Fruit fly (Drosophila melanogaster) whole organism, embryonic: ENCODE measurements around the gene rdo.

Experiments used
- CG11093 ChIP-seq: fragments of 200-800 bp; sonication (Bioruptor generic); IDR thresholded peaks from 3 replicates; pipeline ENCODE4 v1.3.6; 2022; ENCODE audit warnings: missing biosample characterization, missing genetic modification characterization
- CG11723 ChIP-seq: fragments of 200-800 bp; sonication (Bioruptor generic); optimal IDR thresholded peaks from 2 replicates; lab custom pipeline; 2017; ENCODE audit warnings: missing biosample characterization, mild to moderate bottlenecking, missing genetic modification characterization
- CG14050 ChIP-seq: fragments of 200-800 bp; sonication (Bioruptor generic); IDR thresholded peaks from 3 replicates; pipeline ENCODE4 v1.3.6; 2022; ENCODE audit warnings: missing biosample characterization, missing genetic modification characterization
- CG14667 ChIP-seq: fragments of 200-800 bp; sonication (Bioruptor generic); IDR thresholded peaks from 2 replicates; pipeline ENCODE4 v1.3.6; 2022; ENCODE audit warnings: missing biosample characterization, missing genetic modification characterization
- CG14860 ChIP-seq: fragments of 200-800 bp; sonication (Bioruptor generic); IDR thresholded peaks from 3 replicates; pipeline ENCODE4 v1.3.6; 2022; ENCODE audit warnings: missing biosample characterization, missing genetic modification characterization; ENCODE audit not compliant: partially characterized antibody
- CG15696 ChIP-seq: fragments of 200-800 bp; sonication (Bioruptor generic); optimal IDR thresholded peaks from 2 replicates; lab custom pipeline; 2019; ENCODE audit warnings: missing biosample characterization, mild to moderate bottlenecking, missing genetic modification characterization, moderate library complexity
- CG3065 ChIP-seq: fragments of 200-800 bp; sonication (Bioruptor generic); optimal IDR thresholded peaks from 2 replicates; lab custom pipeline; 2016; ENCODE audit warnings: missing biosample characterization, missing genetic modification characterization
- CG3838 ChIP-seq: fragments of 200-800 bp; sonication (Bioruptor generic); optimal IDR thresholded peaks from 3 replicates; lab custom pipeline; 2016; ENCODE audit warnings: missing biosample characterization, missing genetic modification characterization
- CG4424 ChIP-seq: fragments of 200-800 bp; sonication (Bioruptor generic); optimal IDR thresholded peaks from 3 replicates; lab custom pipeline; 2016; ENCODE audit warnings: missing biosample characterization, missing genetic modification characterization
- CG5180 ChIP-seq: fragments of 200-800 bp; sonication (Bioruptor generic); optimal IDR thresholded peaks from 3 replicates; lab custom pipeline; 2017; ENCODE audit warnings: missing biosample characterization, missing genetic modification characterization, mild to moderate bottlenecking, moderate library complexity, missing genetic modification reagents
- CG6683 ChIP-seq: fragments of 200-800 bp; sonication (Bioruptor generic); optimal IDR thresholded peaks from 2 replicates; lab custom pipeline; 2017; ENCODE audit warnings: missing biosample characterization, mild to moderate bottlenecking, missing genetic modification characterization, missing genetic modification reagents
- CG8290 ChIP-seq, 3 experiments: fragments of 200-800 bp; sonication (Bioruptor generic); optimal IDR thresholded peaks; 2 replicates each; lab custom pipeline; 2016 to 2019; ENCODE audit warnings: missing biosample characterization in 3 of 3, missing genetic modification characterization in 3 of 3, mild to moderate bottlenecking in 2 of 3, moderate library complexity in 1 of 3
- CG9932 ChIP-seq: fragments of 200-800 bp; sonication (Bioruptor generic); IDR thresholded peaks from 2 replicates; pipeline ENCODE4 v1.3.6; 2022; ENCODE audit warnings: missing biosample characterization, missing genetic modification characterization
- CTCF ChIP-seq: fragments of 200-800 bp; sonication (Bioruptor generic); optimal IDR thresholded peaks from 2 replicates; lab custom pipeline; 2017; ENCODE audit warnings: missing biosample characterization, mild to moderate bottlenecking, missing genetic modification characterization, moderate library complexity
- Dp ChIP-seq: fragments of 200-800 bp; sonication (Bioruptor generic); optimal IDR thresholded peaks from 2 replicates; lab custom pipeline; 2018; ENCODE audit warnings: missing biosample characterization, mild to moderate bottlenecking, missing genetic modification characterization, moderate library complexity
- Drgx ChIP-seq: fragments of 200-800 bp; sonication (Bioruptor generic); IDR thresholded peaks from 2 replicates; pipeline ENCODE4 v1.3.6; 2022; ENCODE audit warnings: missing biosample characterization, missing genetic modification characterization
- Ets65A ChIP-seq: fragments of 200-800 bp; sonication (Bioruptor generic); peaks from one replicate; lab custom pipeline; 2016; ENCODE audit warnings: missing biosample characterization, missing genetic modification characterization
- Stat92E ChIP-seq, 3 experiments: fragments of >200 bp in 2 of 3; fragments of 200-800 bp in 1 of 3; sonication (Bioruptor generic) in 1 of 3; optimal IDR thresholded peaks; 2 replicates each; lab custom pipeline; 2017 to 2019; ENCODE audit warnings: missing biosample characterization in 3 of 3, missing genetic modification characterization in 3 of 3, mild to moderate bottlenecking in 1 of 3, moderate library complexity in 1 of 3
- ara ChIP-seq: fragments of 200-800 bp; sonication (Bioruptor generic); IDR thresholded peaks from 2 replicates; pipeline ENCODE4 v1.3.6; 2022; ENCODE audit warnings: missing biosample characterization, missing genetic modification characterization
- crp ChIP-seq, 2 experiments: fragments of 200-800 bp; sonication (Bioruptor generic); optimal IDR thresholded peaks; 2 replicates in 1 of 2; 3 replicates in 1 of 2; lab custom pipeline; 2017; ENCODE audit warnings: missing biosample characterization in 2 of 2, missing genetic modification characterization in 2 of 2, mild to moderate bottlenecking in 1 of 2, moderate library complexity in 1 of 2
- dmrt11E ChIP-seq: fragments of 200-800 bp; sonication (Bioruptor generic); optimal IDR thresholded peaks from 3 replicates; lab custom pipeline; 2018; ENCODE audit warnings: missing biosample characterization, mild to moderate bottlenecking, missing genetic modification characterization, moderate library complexity
- ewg ChIP-seq: fragments of 200-800 bp; sonication (Bioruptor generic); optimal IDR thresholded peaks from 3 replicates; lab custom pipeline; 2017; ENCODE audit warnings: mild to moderate bottlenecking, missing biosample characterization, missing genetic modification reagents, missing genetic modification characterization
- fd96Cb ChIP-seq: fragments of 200-800 bp; sonication (Bioruptor generic); optimal IDR thresholded peaks from 2 replicates; lab custom pipeline; 2018; ENCODE audit warnings: missing biosample characterization, mild to moderate bottlenecking, missing genetic modification characterization, moderate library complexity
- ftz-f1 ChIP-seq: fragments of 200-800 bp; sonication (Bioruptor generic); optimal IDR thresholded peaks from 2 replicates; lab custom pipeline; 2016; ENCODE audit warnings: missing biosample characterization, missing genetic modification characterization
- gem ChIP-seq: fragments of 200-800 bp; sonication (Bioruptor generic); optimal IDR thresholded peaks from 2 replicates; lab custom pipeline; 2019; ENCODE audit warnings: missing biosample characterization, mild to moderate bottlenecking, missing genetic modification characterization, moderate library complexity
- jumu ChIP-seq: fragments of 200-800 bp; sonication (Bioruptor generic); optimal IDR thresholded peaks from 3 replicates; lab custom pipeline; 2016; ENCODE audit warnings: missing biosample characterization, missing genetic modification characterization
- nmo ChIP-seq: fragments of 200-800 bp; sonication (Bioruptor generic); optimal IDR thresholded peaks from 2 replicates; lab custom pipeline; 2018; ENCODE audit warnings: missing biosample characterization, mild to moderate bottlenecking, missing genetic modification characterization, moderate library complexity
- pros ChIP-seq: fragments of 200-800 bp; sonication (Bioruptor generic); optimal IDR thresholded peaks from 3 replicates; lab custom pipeline; 2019; ENCODE audit warnings: missing biosample characterization, mild to moderate bottlenecking, missing genetic modification characterization, moderate library complexity
- schlank ChIP-seq: fragments of 200-800 bp; sonication (Bioruptor generic); optimal IDR thresholded peaks from 2 replicates; lab custom pipeline; 2018; ENCODE audit warnings: missing biosample characterization, mild to moderate bottlenecking, missing genetic modification characterization
- ttk ChIP-seq: fragments of 200-800 bp; sonication (Bioruptor generic); IDR thresholded peaks from 2 replicates; pipeline ENCODE4 v2.1.2; 2022; ENCODE audit warnings: missing biosample characterization, missing genetic modification characterization
- tup ChIP-seq: fragments of 200-800 bp; sonication (Bioruptor generic); optimal IDR thresholded peaks from 2 replicates; lab custom pipeline; 2016; ENCODE audit warnings: missing biosample characterization, mild to moderate bottlenecking, missing genetic modification characterization, moderate library complexity
- tx ChIP-seq: fragments of 200-800 bp; sonication (Bioruptor generic); optimal IDR thresholded peaks from 2 replicates; lab custom pipeline; 2016; ENCODE audit warnings: missing biosample characterization, missing genetic modification characterization

The rdo gene

dm6 chr2L:18008653-18009052, 3.5 kb upstream of the rdo start, which contains the start of gene CG31740:
TSS of gene CG31740 (plus strand) at chr2L:18008953.
- no peak for TF ChIP-seq tup (GFP tag; lab: Kevin White, UChicago)
- no peak for TF ChIP-seq fd96Cb (tag; lab: Kevin White, UChicago)
- no peak for TF ChIP-seq pros
- TF ChIP-seq tx (GFP tag; lab: Kevin White, UChicago) = no peak
- no peak for TF ChIP-seq CG4424 (GFP tag; lab: Kevin White, UChicago)
- TF ChIP-seq Drgx = no peak
- TF ChIP-seq CG14667 (GFP tag; lab: Robert Waterston, UW) = no peak
- TF ChIP-seq jumu (GFP tag; lab: Kevin White, UChicago) = no peak
- TF ChIP-seq gem = no peak
- no peak for TF ChIP-seq CG8290 (GFP tag; optimal IDR thresholded peaks at IDR 0.05; lab: Kevin White, UChicago)
- TF ChIP-seq CG8290 (tag; optimal IDR thresholded peaks at IDR 0.05; lab: Kevin White, UChicago) = no peak
- TF ChIP-seq CG6683 (GFP tag; lab: Kevin White, UChicago) = no peak
- TF ChIP-seq dmrt11E (tag; lab: Kevin White, UChicago) = no peak
- TF ChIP-seq ttk (GFP tag; lab: Robert Waterston, UW) = no peak
- no peak for TF ChIP-seq CG14860 (GFP tag; lab: Robert Waterston, UW)
- no peak for TF ChIP-seq CG15696
- no peak for TF ChIP-seq schlank (tag; lab: Kevin White, UChicago)
- TF ChIP-seq CG3838 (GFP tag; lab: Kevin White, UChicago) = no peak

dm6 chr2L:18009672-18010071, 2.5 kb upstream of the rdo start:
- no peak for TF ChIP-seq CG11093 (GFP tag; lab: Robert Waterston, UW)
- no peak for TF ChIP-seq CG4424 (GFP tag; lab: Kevin White, UChicago)
- no peak for TF ChIP-seq ara (GFP tag; lab: Robert Waterston, UW)
- TF ChIP-seq CG14050 (GFP tag; lab: Robert Waterston, UW) = no peak
- peak; percentile 83 for TF ChIP-seq ewg (GFP tag; lab: Kevin White, UChicago)
- no peak for TF ChIP-seq nmo
- TF ChIP-seq CG5180 (GFP tag; lab: Kevin White, UChicago) = peak; percentile 96
- TF ChIP-seq, all 482 proteins: peak for 2

dm6 chr2L:18011375-18011774, 805 bp upstream of the rdo start, which contains the start of gene elfless:
TSS of gene elfless (minus strand) at chr2L:18011475.
- TF ChIP-seq ftz-f1 (GFP tag; lab: Kevin White, UChicago) (no peak), crp (GFP tag; optimal IDR thresholded peaks at IDR 0.05; lab: Kevin White, UChicago) (no peak)

- TF ChIP-seq CG3065 (GFP tag; lab: Kevin White, UChicago) = peak; percentile 73
- TF ChIP-seq CG11723 = no peak
- TF ChIP-seq CTCF = peak; percentile 85
These were observed 20.6 kb downstream of the rdo start for dm6 chr2L:18032741-18033140.

dm6 chr2L:18067266-18067665, 55.1 kb downstream of the rdo start:
- TF ChIP-seq CTCF (peak; percentile 66), Stat92E (GFP tag; optimal IDR thresholded peaks at IDR 0.05; lab: Kevin White, UChicago) (no peak)

- TF ChIP-seq Dp (GFP tag; lab: Kevin White, UChicago) (no peak), Drgx (no peak), CG9932 (GFP tag; lab: Robert Waterston, UW) (no peak), Ets65A (GFP tag; lab: Kevin White, UChicago) (peak; percentile 65)
These were observed 65.8 kb downstream of the rdo start, which contains the start of gene Arr1 for dm6 chr2L:18077969-18078368. TSS of gene Arr1 (plus strand) at chr2L:18078269.
